Fruit fly (Drosophila melanogaster) whole organism, embryonic: ENCODE results near the gene CG46467.

Experiments
- Asciz ChIP-seq: fragments of 200-800 bp; sonication (Bioruptor generic); optimal IDR thresholded peaks from 2 replicates; lab custom pipeline; 2017; ENCODE audit warnings: missing biosample characterization, mild to moderate bottlenecking, missing genetic modification characterization, missing genetic modification reagents
- B-H2 ChIP-seq: fragments of 200-800 bp; sonication (Bioruptor generic); optimal IDR thresholded peaks from 2 replicates; lab custom pipeline; 2018; ENCODE audit warnings: missing biosample characterization, mild to moderate bottlenecking, missing genetic modification characterization
- BEAF-32 ChIP-seq: fragments of 200-800 bp; sonication (Bioruptor generic); optimal IDR thresholded peaks from 3 replicates; lab custom pipeline; 2017; ENCODE audit warnings: missing biosample characterization, missing genetic modification characterization, mild to moderate bottlenecking, moderate library complexity, missing genetic modification reagents
- Bdp1 ChIP-seq: fragments of 200-800 bp; sonication (Bioruptor generic); optimal IDR thresholded peaks from 3 replicates; lab custom pipeline; 2016; ENCODE audit warnings: missing biosample characterization, missing genetic modification characterization
- CG10366 ChIP-seq: fragments of 200-800 bp; sonication (Bioruptor generic); IDR thresholded peaks from 2 replicates; pipeline ENCODE4 v1.3.6; 2022; ENCODE audit warnings: missing biosample characterization, missing genetic modification characterization
- CG10543 ChIP-seq: fragments of 200-800 bp; sonication (Bioruptor generic); optimal IDR thresholded peaks from 3 replicates; lab custom pipeline; 2017; ENCODE audit warnings: missing biosample characterization, mild to moderate bottlenecking, missing genetic modification characterization, moderate library complexity
- CG10565 ChIP-seq: fragments of 200-800 bp; sonication (Bioruptor generic); optimal IDR thresholded peaks from 3 replicates; lab custom pipeline; 2016; ENCODE audit warnings: missing biosample characterization, mild to moderate bottlenecking, missing genetic modification characterization
- CG12236 ChIP-seq: fragments of 200-800 bp; sonication (Bioruptor generic); optimal IDR thresholded peaks from 2 replicates; lab custom pipeline; 2016; ENCODE audit warnings: missing biosample characterization, missing genetic modification characterization
- CG14667 ChIP-seq: fragments of 200-800 bp; sonication (Bioruptor generic); IDR thresholded peaks from 2 replicates; pipeline ENCODE4 v1.3.6; 2022; ENCODE audit warnings: missing biosample characterization, missing genetic modification characterization
- CG15601 ChIP-seq: fragments of 200-800 bp; sonication (Bioruptor generic); optimal IDR thresholded peaks from 3 replicates; lab custom pipeline; 2019; ENCODE audit warnings: missing biosample characterization, mild to moderate bottlenecking, missing genetic modification characterization, moderate library complexity
- CG1602 ChIP-seq: fragments of 200-800 bp; sonication (Bioruptor generic); optimal IDR thresholded peaks from 3 replicates; lab custom pipeline; 2016; ENCODE audit warnings: missing biosample characterization, missing genetic modification characterization
- CG17359 ChIP-seq: fragments of 200-800 bp; sonication (Bioruptor generic); optimal IDR thresholded peaks from 3 replicates; lab custom pipeline; 2018; ENCODE audit warnings: missing biosample characterization, mild to moderate bottlenecking, missing genetic modification characterization, moderate library complexity
- CG17612 ChIP-seq: fragments of 200-800 bp; sonication (Bioruptor generic); IDR thresholded peaks from 2 replicates; pipeline ENCODE4 v1.3.6; 2022; ENCODE audit warnings: missing biosample characterization, missing genetic modification characterization
- CG30403 ChIP-seq: fragments of 200-800 bp; sonication (Bioruptor generic); optimal IDR thresholded peaks from 3 replicates; lab custom pipeline; 2016; ENCODE audit warnings: missing biosample characterization, missing genetic modification characterization
- CG31224 ChIP-seq: fragments of 200-800 bp; sonication (Bioruptor generic); IDR thresholded peaks from 2 replicates; pipeline ENCODE4 v1.3.6; 2022; ENCODE audit warnings: missing biosample characterization, missing genetic modification characterization
- CG3163 ChIP-seq: fragments of 200-800 bp; sonication (Bioruptor generic); optimal IDR thresholded peaks from 3 replicates; lab custom pipeline; 2016; ENCODE audit warnings: missing biosample characterization, missing genetic modification characterization
- CG32532 ChIP-seq: fragments of 200-800 bp; sonication (Bioruptor generic); IDR thresholded peaks from 2 replicates; pipeline ENCODE4 v1.3.6; 2022; ENCODE audit warnings: missing biosample characterization, missing genetic modification characterization
- CG4404 ChIP-seq: fragments of 200-800 bp; sonication (Bioruptor generic); IDR thresholded peaks from 2 replicates; pipeline ENCODE4 v1.3.6; 2022; ENCODE audit warnings: missing biosample characterization, missing genetic modification characterization
- CG5180 ChIP-seq: fragments of 200-800 bp; sonication (Bioruptor generic); optimal IDR thresholded peaks from 3 replicates; lab custom pipeline; 2017; ENCODE audit warnings: missing biosample characterization, missing genetic modification characterization, mild to moderate bottlenecking, moderate library complexity, missing genetic modification reagents
- CG5245 ChIP-seq: fragments of 200-800 bp; sonication (Bioruptor generic); optimal IDR thresholded peaks from 3 replicates; lab custom pipeline; 2016; ENCODE audit warnings: missing biosample characterization, missing genetic modification characterization
- CG6254 ChIP-seq: fragments of 200-800 bp; sonication (Bioruptor generic); optimal IDR thresholded peaks from 3 replicates; lab custom pipeline; 2017; ENCODE audit warnings: mild to moderate bottlenecking, missing biosample characterization, missing genetic modification reagents, missing genetic modification characterization
- CG8281 ChIP-seq: fragments of 200-800 bp; sonication (Bioruptor generic); optimal IDR thresholded peaks from 2 replicates; lab custom pipeline; 2018; ENCODE audit warnings: missing biosample characterization, mild to moderate bottlenecking, missing genetic modification characterization, moderate library complexity
- CG8388 ChIP-seq: fragments of 200-800 bp; sonication (Bioruptor generic); optimal IDR thresholded peaks from 2 replicates; lab custom pipeline; 2019; ENCODE audit warnings: missing biosample characterization, mild to moderate bottlenecking, missing genetic modification characterization, moderate library complexity
- CG8765 ChIP-seq: fragments of 200-800 bp; sonication (Bioruptor generic); IDR thresholded peaks from 2 replicates; pipeline ENCODE4 v1.3.6; 2022; ENCODE audit warnings: missing biosample characterization, missing genetic modification characterization
- CG9817 ChIP-seq: fragments of 200-800 bp; sonication (Bioruptor generic); optimal IDR thresholded peaks from 2 replicates; lab custom pipeline; 2018; ENCODE audit warnings: missing biosample characterization, mild to moderate bottlenecking, missing genetic modification characterization, moderate library complexity
- Deaf1 ChIP-seq: fragments of 200-800 bp; optimal IDR thresholded peaks from 3 replicates; lab custom pipeline; 2019; ENCODE audit warnings: missing biosample characterization, mild to moderate bottlenecking, missing genetic modification characterization, moderate library complexity
- HLH54F ChIP-seq: fragments of 200-800 bp; sonication (Bioruptor generic); optimal IDR thresholded peaks from 3 replicates; lab custom pipeline; 2016; ENCODE audit warnings: missing biosample characterization, missing genetic modification characterization
- Hand ChIP-seq: fragments of 200-800 bp; sonication (Bioruptor generic); optimal IDR thresholded peaks from 2 replicates; lab custom pipeline; 2017; ENCODE audit warnings: mild to moderate bottlenecking, missing biosample characterization, missing genetic modification reagents, missing genetic modification characterization
- Hmx ChIP-seq: fragments of 200-800 bp; sonication (Bioruptor generic); optimal IDR thresholded peaks from 2 replicates; lab custom pipeline; 2016; ENCODE audit warnings: missing biosample characterization, missing genetic modification characterization
- Mes4 ChIP-seq: fragments of 200-800 bp; sonication (Bioruptor generic); optimal IDR thresholded peaks from 2 replicates; lab custom pipeline; 2016; ENCODE audit warnings: missing biosample characterization, missing genetic modification characterization
- NK7.1 ChIP-seq: fragments of 200-800 bp; sonication (Bioruptor generic); optimal IDR thresholded peaks from 3 replicates; lab custom pipeline; 2016; ENCODE audit warnings: missing biosample characterization, missing genetic modification characterization
- Sox102F ChIP-seq: fragments of 200-800 bp; sonication (Bioruptor generic); optimal IDR thresholded peaks from 2 replicates; lab custom pipeline; 2018; ENCODE audit warnings: missing biosample characterization, mild to moderate bottlenecking, missing genetic modification characterization, moderate library complexity
- disco-r ChIP-seq: fragments of 200-800 bp; sonication (Bioruptor generic); optimal IDR thresholded peaks from 2 replicates; lab custom pipeline; 2016; ENCODE audit warnings: missing biosample characterization, missing genetic modification characterization
- dmrt99B ChIP-seq: fragments of 200-800 bp; sonication (Bioruptor generic); optimal IDR thresholded peaks from 2 replicates; lab custom pipeline; 2018; ENCODE audit warnings: missing biosample characterization, mild to moderate bottlenecking, missing genetic modification characterization, moderate library complexity
- ems ChIP-seq: fragments of 200-800 bp; sonication (Bioruptor generic); optimal IDR thresholded peaks from 3 replicates; lab custom pipeline; 2016; ENCODE audit warnings: missing biosample characterization, missing genetic modification characterization
- en ChIP-seq: fragments of 200-800 bp; sonication (Bioruptor generic); optimal IDR thresholded peaks from 2 replicates; lab custom pipeline; 2016; ENCODE audit warnings: missing biosample characterization, missing genetic modification characterization
- grn ChIP-seq: fragments of 200-800 bp; sonication (Bioruptor generic); optimal IDR thresholded peaks from 3 replicates; lab custom pipeline; 2017; ENCODE audit warnings: missing biosample characterization, missing genetic modification characterization
- hb ChIP-seq: fragments of 200-800 bp; sonication (Bioruptor generic); IDR thresholded peaks from 3 replicates; pipeline ENCODE4 v1.3.6; 2022; ENCODE audit warnings: missing biosample characterization, missing genetic modification characterization; ENCODE audit not compliant: partially characterized antibody
- insv ChIP-seq, 2 experiments: fragments of 200-800 bp; sonication (Bioruptor generic); optimal IDR thresholded peaks; 3 replicates each; lab custom pipeline; 2016 to 2018; ENCODE audit warnings: missing biosample characterization in 2 of 2, missing genetic modification characterization in 2 of 2
- kah ChIP-seq: fragments of 200-800 bp; sonication (Bioruptor generic); optimal IDR thresholded peaks from 2 replicates; lab custom pipeline; 2018; ENCODE audit warnings: missing biosample characterization, mild to moderate bottlenecking, missing genetic modification characterization
- lola ChIP-seq, 3 experiments: fragments of >200 bp in 2 of 3; fragments of 200-800 bp in 1 of 3; sonication (Bioruptor generic) in 1 of 3; optimal IDR thresholded peaks; 2 replicates each; lab custom pipeline; 2017 to 2019; ENCODE audit warnings: missing biosample characterization in 3 of 3, missing genetic modification characterization in 3 of 3, mild to moderate bottlenecking in 1 of 3, moderate library complexity in 1 of 3
- luna ChIP-seq: fragments of 200-800 bp; sonication (Bioruptor generic); optimal IDR thresholded peaks from 2 replicates; lab custom pipeline; 2016; ENCODE audit warnings: missing biosample characterization, missing genetic modification characterization
- nerfin-1 ChIP-seq: fragments of 200-800 bp; sonication (Bioruptor generic); optimal IDR thresholded peaks from 3 replicates; lab custom pipeline; 2019; ENCODE audit warnings: missing biosample characterization, mild to moderate bottlenecking, missing genetic modification characterization, moderate library complexity
- nom ChIP-seq: fragments of 200-800 bp; sonication (Bioruptor generic); optimal IDR thresholded peaks from 2 replicates; lab custom pipeline; 2017; ENCODE audit warnings: missing biosample characterization, missing genetic modification characterization, mild to moderate bottlenecking, moderate library complexity, missing genetic modification reagents
- oc ChIP-seq: fragments of 200-800 bp; sonication (Bioruptor generic); optimal IDR thresholded peaks from 2 replicates; lab custom pipeline; 2018; ENCODE audit warnings: missing biosample characterization, mild to moderate bottlenecking, missing genetic modification characterization, moderate library complexity
- pfk ChIP-seq: fragments of 200-800 bp; sonication (Bioruptor generic); optimal IDR thresholded peaks from 2 replicates; lab custom pipeline; 2018; ENCODE audit warnings: missing biosample characterization, mild to moderate bottlenecking, missing genetic modification characterization, moderate library complexity
- ro ChIP-seq: fragments of 200-800 bp; sonication (Bioruptor generic); IDR thresholded peaks from 2 replicates; pipeline ENCODE4 v1.3.6; 2022; ENCODE audit warnings: missing biosample characterization, missing genetic modification characterization
- sens ChIP-seq: fragments of 200-800 bp; sonication (Bioruptor generic); peaks from one replicate; lab custom pipeline; 2016; ENCODE audit warnings: missing biosample characterization, missing genetic modification characterization
- ssp ChIP-seq: fragments of 200-800 bp; sonication (Bioruptor generic); IDR thresholded peaks from 2 replicates; pipeline ENCODE4 v1.3.6; 2022; ENCODE audit warnings: missing biosample characterization, missing genetic modification characterization
- wdn ChIP-seq: fragments of 200-800 bp; sonication (Bioruptor generic); IDR thresholded peaks from 2 replicates; pipeline ENCODE4 v1.3.6; 2022; ENCODE audit warnings: missing biosample characterization, missing genetic modification characterization
- wor ChIP-seq: fragments of 200-800 bp; sonication (Bioruptor generic); IDR thresholded peaks from 2 replicates; pipeline ENCODE4 v1.3.6; 2022; ENCODE audit warnings: missing biosample characterization, missing genetic modification characterization

CG46467 gene

DNA sequence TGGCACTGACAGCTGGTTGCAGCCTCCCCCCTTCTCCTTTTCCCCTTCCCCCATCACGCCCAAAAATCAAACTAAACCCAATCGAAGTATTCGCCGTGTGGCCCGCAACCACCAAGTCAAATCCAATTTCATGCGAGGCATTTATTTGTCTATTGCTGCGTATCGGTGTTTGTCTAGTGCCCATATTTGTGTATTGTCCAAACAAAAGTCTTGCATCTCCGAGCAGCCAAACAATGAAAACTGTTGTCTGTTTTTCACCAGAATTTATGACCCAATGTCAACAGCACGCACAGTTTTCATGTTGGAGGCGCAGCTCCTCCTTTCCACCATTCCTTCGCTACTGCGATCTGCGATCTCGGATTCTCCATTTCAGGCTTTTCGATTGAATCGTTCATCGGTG is 4.5 kb upstream of the CG46467 start (continued):
- TF ChIP-seq CG1602 (GFP tag; lab: Kevin White, UChicago) = peak; percentile 20
- TF ChIP-seq CG8281 = peak; percentile 13
- TF ChIP-seq CG3163 = peak; percentile 11
- no peak for TF ChIP-seq nom (GFP tag; lab: Kevin White, UChicago)
- TF ChIP-seq CG8765 = no peak
- TF ChIP-seq CG14667 = no peak
- no peak for TF ChIP-seq CG32532 (GFP tag; lab: Robert Waterston, UW)
- TF ChIP-seq ssp = no peak
- peak; percentile 16; the same call in 1 of the 2 replicates for TF ChIP-seq CG10366
- TF ChIP-seq HLH54F (GFP tag; lab: Kevin White, UChicago) = no peak
- peak; percentile 20 for TF ChIP-seq en
- TF ChIP-seq hb (GFP tag; lab: Robert Waterston, UW) = no peak
- TF ChIP-seq insv (GFP tag; optimal IDR thresholded peaks at IDR 0.05; lab: Kevin White, UChicago) = no peak
- TF ChIP-seq CG8388 (GFP tag; lab: Kevin White, UChicago) = no peak
- no peak for TF ChIP-seq Deaf1 (tag; lab: Kevin White, UChicago)
- peak; percentile 89 for TF ChIP-seq Asciz (GFP tag; lab: Kevin White, UChicago)
- TF ChIP-seq CG5245 (GFP tag; lab: Kevin White, UChicago) = no peak
- no peak for TF ChIP-seq ems (GFP tag; lab: Kevin White, UChicago)
- TF ChIP-seq NK7.1 = peak; percentile 34
- no peak for TF ChIP-seq kah (GFP tag; lab: Kevin White, UChicago)
- TF ChIP-seq wdn (GFP tag; lab: Robert Waterston, UW) = no peak
- TF ChIP-seq Mes4 (GFP tag; lab: Kevin White, UChicago) = peak; percentile 59
- peak; percentile 32 for TF ChIP-seq CG10543 (GFP tag; lab: Kevin White, UChicago)
- no peak for TF ChIP-seq ro
- TF ChIP-seq BEAF-32 (GFP tag; lab: Kevin White, UChicago) = no peak
- TF ChIP-seq CG15601 (tag; lab: Kevin White, UChicago) = peak; percentile 69
- peak; percentile 70 for TF ChIP-seq CG17359 (tag; lab: Kevin White, UChicago)
- no peak for TF ChIP-seq disco-r
- peak; percentile 68 for TF ChIP-seq CG12236
- no peak for TF ChIP-seq luna
- no peak for TF ChIP-seq wor (GFP tag; lab: Robert Waterston, UW)
- TF ChIP-seq CG9817 (tag; lab: Kevin White, UChicago) = no peak
- TF ChIP-seq pfk = no peak
- TF ChIP-seq CG10565 (GFP tag; lab: Kevin White, UChicago) = no peak
- no peak for TF ChIP-seq CG4404
- TF ChIP-seq sens (GFP tag; lab: Kevin White, UChicago) = peak; percentile 97
- TF ChIP-seq Bdp1 = peak; percentile 55
- TF ChIP-seq CG6254 (GFP tag; lab: Kevin White, UChicago) = peak; percentile 59
- no peak for TF ChIP-seq CG31224 (GFP tag; lab: Robert Waterston, UW)
- TF ChIP-seq lola (GFP tag; optimal IDR thresholded peaks at IDR 0.05; lab: Kevin White, UChicago) = peak in 1 of 3 experiments; percentile 65
- TF ChIP-seq Sox102F (GFP tag; lab: Kevin White, UChicago) = peak; percentile 52
- no peak for TF ChIP-seq Hand
- no peak for TF ChIP-seq Hmx (GFP tag; lab: Kevin White, UChicago)
- TF ChIP-seq oc = peak; percentile 43
- no peak for TF ChIP-seq B-H2 (GFP tag; lab: Kevin White, UChicago)
- no peak for TF ChIP-seq CG30403
- TF ChIP-seq CG5180 (GFP tag; lab: Kevin White, UChicago) = peak; percentile 38
- peak; percentile 30 for TF ChIP-seq dmrt99B (tag; lab: Kevin White, UChicago)
- TF ChIP-seq CG17612 = no peak
- TF ChIP-seq grn (GFP tag; lab: Kevin White, UChicago) = peak; percentile 60
- TF ChIP-seq nerfin-1 (tag; lab: Kevin White, UChicago) = peak; percentile 52
